Worm (Caenorhabditis elegans): ENCODE results near the gene Y57E12B.4.

The Y57E12B.4 gene

DNA sequence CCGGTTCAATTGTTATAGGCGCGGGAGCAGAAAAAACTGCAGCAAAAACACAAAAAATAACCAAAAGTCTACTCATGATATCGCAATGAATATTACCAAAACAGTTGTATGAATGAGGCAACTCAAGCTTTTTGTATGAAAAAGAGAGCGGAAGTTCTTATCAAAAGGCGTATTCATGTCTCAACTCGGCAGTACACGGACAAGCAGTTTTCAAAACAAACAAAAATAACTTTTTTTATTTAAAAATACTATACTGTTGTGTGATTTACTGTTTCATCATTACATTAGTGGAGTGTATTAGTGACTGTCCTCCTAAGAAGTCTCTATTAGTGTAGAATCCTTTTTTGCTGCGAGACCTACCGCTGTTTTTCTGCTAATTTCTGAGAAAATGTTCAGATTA is at the start of gene Y57E12B.4:
Y57E12B.4 (minus strand) TSS at position 101 of the 400 bp plus-strand sequence.
- TF ChIP-seq hmg-4 (GFP tag; optimal IDR thresholded peaks at IDR 0.05) (no peak), ama-1 (optimal IDR thresholded peaks at IDR 0.05) (no peak), ceh-36 (tag; optimal IDR thresholded peaks at IDR 0.05) (no peak)

DNA sequence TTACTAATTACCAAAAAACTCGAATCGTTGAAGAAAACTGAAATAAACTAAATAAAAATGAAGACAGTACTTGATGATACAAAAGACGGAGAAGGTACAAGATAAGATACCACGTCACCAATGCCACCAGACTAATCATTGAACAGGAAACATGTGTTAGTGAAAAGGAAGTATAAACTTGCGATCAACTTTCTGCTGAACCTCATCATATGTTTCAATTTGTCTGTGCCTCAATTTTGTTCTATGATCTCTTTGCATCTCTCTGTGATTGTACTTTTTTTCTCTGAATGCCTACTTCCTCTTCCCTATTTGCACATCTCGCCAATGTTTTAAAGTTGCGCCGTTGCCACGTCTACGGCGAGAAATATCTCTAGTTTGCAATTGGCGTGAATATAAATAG is 46.7 kb upstream of the Y57E12B.4 start:
- TF ChIP-seq hmbx-1 (tag; optimal IDR thresholded peaks at IDR 0.05) (no peak), F13C5.2 (tag; optimal IDR thresholded peaks at IDR 0.05) (no peak), tbx-37 (GFP tag; conservative IDR thresholded peaks at IDR 0.05) (no peak), tra-4 (tag; optimal IDR thresholded peaks at IDR 0.05) (no peak), flt-1 (GFP tag; IDR thresholded peaks at IDR 0.05) (no peak), ama-1 (optimal IDR thresholded peaks at IDR 0.05) (no peak), ceh-13 (GFP tag; optimal IDR thresholded peaks at IDR 0.05) (no peak), ceh-36 (tag; optimal IDR thresholded peaks at IDR 0.05) (no peak), aly-1 (tag; optimal IDR thresholded peaks at IDR 0.05) (no peak)

DNA sequence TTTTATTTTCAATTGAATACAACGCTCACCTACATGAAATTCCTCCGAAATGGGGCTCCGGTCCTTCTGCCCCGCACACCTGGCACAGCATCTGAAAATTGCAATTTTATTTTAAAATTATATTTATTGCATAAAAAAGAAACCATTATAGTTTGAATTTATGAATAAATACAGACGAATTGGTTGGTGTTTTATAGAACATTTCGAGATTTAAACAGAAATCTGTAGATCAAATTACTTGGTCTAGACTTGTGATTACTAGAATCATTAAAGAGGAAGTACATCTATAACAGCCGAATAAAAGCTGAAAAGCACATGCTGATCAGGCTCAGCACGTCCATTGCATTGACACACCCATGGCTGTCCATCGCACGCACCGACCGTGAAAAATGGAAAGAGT is 44.4 kb upstream of the Y57E12B.4 start, which contains the start of gene nhr-162:
nhr-162 (minus strand) TSS at position 101 of the 400 bp plus-strand sequence.
- TF ChIP-seq tbx-11 (GFP tag; IDR thresholded peaks at IDR 0.05): no peak
- no peak for TF ChIP-seq ceh-36 (tag; optimal IDR thresholded peaks at IDR 0.05)
- TF ChIP-seq B0310.2 (tag; optimal IDR thresholded peaks at IDR 0.05): no peak
- TF ChIP-seq F13C5.2 (tag; optimal IDR thresholded peaks at IDR 0.05): no peak
- no peak for TF ChIP-seq hmbx-1 (tag; optimal IDR thresholded peaks at IDR 0.05)
- TF ChIP-seq sea-1 (GFP tag; conservative IDR thresholded peaks at IDR 0.05): no peak
- TF ChIP-seq hmg-4 (GFP tag; optimal IDR thresholded peaks at IDR 0.05): no peak
- no peak for TF ChIP-seq tbx-37 (GFP tag; conservative IDR thresholded peaks at IDR 0.05)
- no peak for TF ChIP-seq hnd-1 (tag; optimal IDR thresholded peaks at IDR 0.05)
- no peak for TF ChIP-seq pes-1 (GFP tag; IDR thresholded peaks at IDR 0.05)
- no peak for TF ChIP-seq ama-1 (optimal IDR thresholded peaks at IDR 0.05)
- no peak for TF ChIP-seq ets-7 (tag; optimal IDR thresholded peaks at IDR 0.05)
- no peak for TF ChIP-seq tra-4 (tag; optimal IDR thresholded peaks at IDR 0.05)
- no peak for TF ChIP-seq scrt-1 (GFP tag; IDR thresholded peaks at IDR 0.05)

DNA sequence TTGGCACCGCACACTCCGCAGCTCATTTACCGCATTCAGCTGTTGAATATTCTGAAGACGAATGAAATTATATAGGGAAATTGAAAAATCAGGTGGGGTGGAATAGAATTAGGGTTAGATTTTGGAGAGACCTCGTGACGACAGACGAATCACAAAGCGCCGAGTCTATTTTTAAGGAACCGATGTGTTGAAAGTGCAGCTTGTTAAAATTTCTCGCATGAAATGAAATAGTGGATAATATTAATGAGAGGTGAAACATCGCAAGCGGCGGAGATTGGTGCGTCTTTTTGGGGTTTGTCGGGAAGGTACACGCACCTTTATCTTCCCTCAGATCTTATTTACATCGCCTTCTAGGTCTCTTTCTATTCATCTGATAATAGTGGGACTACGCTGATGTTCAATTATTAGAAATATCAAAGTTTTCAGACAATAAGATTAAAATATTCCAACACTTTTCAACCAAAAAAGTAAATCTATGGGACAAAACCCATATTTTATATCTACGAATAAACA is 42.3 kb upstream of the Y57E12B.4 start, which contains the start of gene nhr-140:
nhr-140 (minus strand) TSS at position 51 of the 513 bp plus-strand sequence.
- TF ChIP-seq ceh-13 (GFP tag; optimal IDR thresholded peaks at IDR 0.05): no peak
- TF ChIP-seq pes-1 (GFP tag; IDR thresholded peaks at IDR 0.05): no peak
- TF ChIP-seq B0310.2 (tag; optimal IDR thresholded peaks at IDR 0.05): no peak
- no peak for TF ChIP-seq tbx-11 (GFP tag; IDR thresholded peaks at IDR 0.05)

DNA sequence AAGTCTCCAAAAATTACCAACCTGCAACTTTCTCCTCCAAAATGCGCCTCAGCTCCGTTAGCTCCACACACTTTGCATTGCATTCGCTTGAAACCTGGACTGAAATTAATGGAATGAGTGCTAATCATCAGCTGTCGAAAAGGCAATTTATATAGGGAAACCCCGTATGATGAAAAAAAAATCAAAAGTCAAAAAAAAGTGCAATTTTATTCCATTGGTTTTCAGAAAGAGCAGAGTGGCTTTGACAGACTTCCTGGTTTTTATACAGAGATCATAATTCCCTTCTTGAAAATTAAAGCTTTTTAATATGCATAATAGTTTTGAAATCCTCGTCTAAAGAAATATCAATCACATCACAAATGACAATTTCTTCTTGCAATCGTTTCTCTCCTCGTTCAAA is 40.3 kb upstream of the Y57E12B.4 start, which contains the start of gene nhr-139:
nhr-139 (minus strand) TSS at position 101 of the 400 bp plus-strand sequence.
- TF ChIP-seq tra-4 (tag; optimal IDR thresholded peaks at IDR 0.05): no peak
- TF ChIP-seq sea-1 (GFP tag; conservative IDR thresholded peaks at IDR 0.05): no peak
- no peak for TF ChIP-seq ets-7 (tag; optimal IDR thresholded peaks at IDR 0.05)
- no peak for TF ChIP-seq ceh-36 (tag; optimal IDR thresholded peaks at IDR 0.05)
- no peak for TF ChIP-seq tbx-37 (GFP tag; conservative IDR thresholded peaks at IDR 0.05)
- no peak for TF ChIP-seq hmbx-1 (tag; optimal IDR thresholded peaks at IDR 0.05)
- TF ChIP-seq flt-1 (GFP tag; IDR thresholded peaks at IDR 0.05): no peak
- TF ChIP-seq F13C5.2 (tag; optimal IDR thresholded peaks at IDR 0.05): no peak
- no peak for TF ChIP-seq pes-1 (GFP tag; IDR thresholded peaks at IDR 0.05)
- no peak for TF ChIP-seq aly-1 (tag; optimal IDR thresholded peaks at IDR 0.05)
- TF ChIP-seq ceh-13 (GFP tag; optimal IDR thresholded peaks at IDR 0.05): no peak
- TF ChIP-seq hnd-1 (tag; optimal IDR thresholded peaks at IDR 0.05): no peak
- no peak for TF ChIP-seq hmg-4 (GFP tag; optimal IDR thresholded peaks at IDR 0.05)
- no peak for TF ChIP-seq B0310.2 (tag; optimal IDR thresholded peaks at IDR 0.05)
- TF ChIP-seq ama-1 (optimal IDR thresholded peaks at IDR 0.05): no peak

DNA sequence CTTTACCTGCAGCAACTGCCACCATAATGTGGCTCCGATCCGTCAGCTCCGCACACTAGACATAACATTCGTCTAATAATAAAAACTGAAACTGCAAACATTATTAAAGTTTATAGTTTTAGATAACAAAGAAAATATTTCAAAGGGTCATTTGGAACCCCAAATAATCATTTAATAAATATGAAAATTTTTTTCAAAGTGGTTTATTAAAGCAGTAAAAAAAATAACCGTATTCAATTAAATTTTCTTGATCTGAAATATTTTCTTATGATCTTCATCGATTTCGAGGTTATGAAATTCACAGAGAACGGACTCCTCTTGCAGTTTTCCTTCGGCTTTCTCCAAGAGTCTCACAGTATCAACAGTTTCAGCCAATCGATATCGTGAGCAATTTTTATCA is 38.6 kb upstream of the Y57E12B.4 start, which contains the start of gene nhr-163:
nhr-163 (minus strand) TSS at position 101 of the 400 bp plus-strand sequence.
- TF ChIP-seq tra-4 (tag; optimal IDR thresholded peaks at IDR 0.05) (no peak), tbx-37 (GFP tag; conservative IDR thresholded peaks at IDR 0.05) (no peak), ceh-13 (GFP tag; optimal IDR thresholded peaks at IDR 0.05) (no peak), ceh-36 (tag; optimal IDR thresholded peaks at IDR 0.05) (no peak), flt-1 (GFP tag; IDR thresholded peaks at IDR 0.05) (no peak), ama-1 (optimal IDR thresholded peaks at IDR 0.05) (no peak)

DNA sequence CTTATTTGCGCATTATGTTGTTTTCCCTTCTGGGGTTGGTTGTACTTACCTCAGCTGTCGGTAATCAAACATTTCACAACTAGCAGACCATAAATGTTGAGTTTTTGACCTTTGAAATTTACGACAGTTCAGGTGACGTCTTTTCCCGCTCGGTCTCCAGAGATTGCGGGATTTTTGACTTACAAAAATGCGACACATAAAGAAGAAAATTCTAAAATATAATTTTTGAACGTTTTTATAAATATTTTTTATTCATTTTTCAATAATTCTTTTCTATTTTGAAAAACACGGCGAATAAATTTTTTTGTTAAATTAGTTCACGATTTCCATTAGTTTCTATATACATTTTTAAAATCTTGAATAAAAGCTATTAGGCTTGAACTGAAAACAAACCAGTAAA is 35.5 kb upstream of the Y57E12B.4 start, which contains the start of gene nhr-161:
nhr-161 (minus strand) TSS at position 101 of the 400 bp plus-strand sequence.
- TF ChIP-seq hnd-1 (tag; optimal IDR thresholded peaks at IDR 0.05) (no peak), flt-1 (GFP tag; IDR thresholded peaks at IDR 0.05) (no peak)

DNA sequence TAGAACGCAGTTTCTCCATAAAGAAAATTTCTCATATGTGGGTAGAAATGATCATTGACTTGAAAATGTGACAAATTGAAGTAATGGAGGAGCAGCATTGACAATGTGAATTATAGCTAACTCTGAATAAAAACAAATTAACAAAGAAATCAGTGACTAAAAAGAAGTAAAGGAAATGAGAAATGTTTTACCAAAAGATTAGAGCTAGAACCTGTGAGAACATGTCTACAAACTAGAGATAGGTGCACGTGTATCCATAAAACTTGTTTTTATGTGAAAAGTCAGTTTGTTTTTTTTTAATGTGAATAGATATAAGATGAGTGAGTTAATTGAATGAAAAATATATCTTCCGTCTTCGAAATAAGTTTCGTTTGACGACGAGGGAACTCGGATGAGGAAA is 31.7 kb upstream of the Y57E12B.4 start, which contains the start of gene sre-12:
sre-12 (minus strand) TSS at position 101 of the 400 bp plus-strand sequence.
- no peak for TF ChIP-seq F13C5.2 (tag; optimal IDR thresholded peaks at IDR 0.05)
- no peak for TF ChIP-seq hnd-1 (tag; optimal IDR thresholded peaks at IDR 0.05)
- no peak for TF ChIP-seq ets-7 (tag; optimal IDR thresholded peaks at IDR 0.05)
- no peak for TF ChIP-seq scrt-1 (GFP tag; IDR thresholded peaks at IDR 0.05)
- no peak for TF ChIP-seq hmg-4 (GFP tag; optimal IDR thresholded peaks at IDR 0.05)
- TF ChIP-seq sea-1 (GFP tag; conservative IDR thresholded peaks at IDR 0.05): no peak
- TF ChIP-seq tra-4 (tag; optimal IDR thresholded peaks at IDR 0.05): no peak
- no peak for TF ChIP-seq ceh-36 (tag; optimal IDR thresholded peaks at IDR 0.05)
- no peak for TF ChIP-seq tbx-37 (GFP tag; conservative IDR thresholded peaks at IDR 0.05)
- TF ChIP-seq aly-1 (tag; optimal IDR thresholded peaks at IDR 0.05): no peak
- TF ChIP-seq hmbx-1 (tag; optimal IDR thresholded peaks at IDR 0.05): no peak
